Fruit fly (Drosophila melanogaster) whole organism, embryonic: Measurements from ENCODE around the gene CG33108.

Experiments used
- Atf6 ChIP-seq: fragments of 200-800 bp; sonication (Bioruptor generic); IDR thresholded peaks from 2 replicates; pipeline ENCODE4 v1.3.6; 2022; ENCODE audit warnings: missing biosample characterization, missing genetic modification characterization
- BEAF-32 ChIP-seq: fragments of 200-800 bp; sonication (Bioruptor generic); optimal IDR thresholded peaks from 3 replicates; lab custom pipeline; 2017; ENCODE audit warnings: missing biosample characterization, missing genetic modification characterization, mild to moderate bottlenecking, moderate library complexity, missing genetic modification reagents
- CG11696 ChIP-seq: fragments of 200-800 bp; sonication (Bioruptor generic); IDR thresholded peaks from 2 replicates; pipeline ENCODE4 v1.3.6; 2022; ENCODE audit warnings: missing biosample characterization, missing genetic modification characterization
- CG12769 ChIP-seq: fragments of 200-800 bp; sonication (Bioruptor generic); optimal IDR thresholded peaks from 2 replicates; lab custom pipeline; 2019; ENCODE audit warnings: missing biosample characterization, mild to moderate bottlenecking, missing genetic modification characterization, moderate library complexity
- CG14667 ChIP-seq: fragments of 200-800 bp; sonication (Bioruptor generic); IDR thresholded peaks from 2 replicates; pipeline ENCODE4 v1.3.6; 2022; ENCODE audit warnings: missing biosample characterization, missing genetic modification characterization
- CG14860 ChIP-seq: fragments of 200-800 bp; sonication (Bioruptor generic); IDR thresholded peaks from 3 replicates; pipeline ENCODE4 v1.3.6; 2022; ENCODE audit warnings: missing biosample characterization, missing genetic modification characterization; ENCODE audit not compliant: partially characterized antibody
- CG15601 ChIP-seq: fragments of 200-800 bp; sonication (Bioruptor generic); optimal IDR thresholded peaks from 3 replicates; lab custom pipeline; 2019; ENCODE audit warnings: missing biosample characterization, mild to moderate bottlenecking, missing genetic modification characterization, moderate library complexity
- CG1602 ChIP-seq: fragments of 200-800 bp; sonication (Bioruptor generic); optimal IDR thresholded peaks from 3 replicates; lab custom pipeline; 2016; ENCODE audit warnings: missing biosample characterization, missing genetic modification characterization
- CG1647 ChIP-seq: fragments of 200-800 bp; sonication (Bioruptor generic); optimal IDR thresholded peaks from 3 replicates; lab custom pipeline; 2016; ENCODE audit warnings: missing biosample characterization, missing genetic modification characterization
- CG17328 ChIP-seq: fragments of 200-800 bp; sonication (Bioruptor generic); IDR thresholded peaks from 2 replicates; pipeline ENCODE4 v1.3.6; 2022; ENCODE audit warnings: missing biosample characterization, missing genetic modification characterization
- CG17612 ChIP-seq: fragments of 200-800 bp; sonication (Bioruptor generic); IDR thresholded peaks from 2 replicates; pipeline ENCODE4 v1.3.6; 2022; ENCODE audit warnings: missing biosample characterization, missing genetic modification characterization
- CG1832 ChIP-seq: fragments of 200-800 bp; sonication (Bioruptor generic); optimal IDR thresholded peaks from 2 replicates; lab custom pipeline; 2017; ENCODE audit warnings: missing biosample characterization, mild to moderate bottlenecking, missing genetic modification characterization, inconsistent platforms
- CG2199 ChIP-seq: fragments of 200-800 bp; sonication (Bioruptor generic); IDR thresholded peaks from 3 replicates; pipeline ENCODE4 v1.3.6; 2022; ENCODE audit warnings: missing biosample characterization, missing genetic modification characterization
- CG2889 ChIP-seq: fragments of 200-800 bp; sonication (Bioruptor generic); IDR thresholded peaks from 3 replicates; pipeline ENCODE4 v1.3.6; 2022; ENCODE audit warnings: missing biosample characterization, missing genetic modification characterization
- CG31365 ChIP-seq: fragments of 200-800 bp; sonication (Bioruptor generic); optimal IDR thresholded peaks from 2 replicates; lab custom pipeline; 2018; ENCODE audit warnings: missing biosample characterization, mild to moderate bottlenecking, missing genetic modification characterization
- CG3281 ChIP-seq: fragments of 200-800 bp; sonication (Bioruptor generic); optimal IDR thresholded peaks from 3 replicates; lab custom pipeline; 2017; ENCODE audit warnings: missing biosample characterization, mild to moderate bottlenecking, missing genetic modification characterization
- CG4328 ChIP-seq: fragments of 200-800 bp; sonication (Bioruptor generic); optimal IDR thresholded peaks from 3 replicates; lab custom pipeline; 2017; ENCODE audit warnings: missing biosample characterization, missing genetic modification reagents, missing genetic modification characterization
- CG4424 ChIP-seq: fragments of 200-800 bp; sonication (Bioruptor generic); optimal IDR thresholded peaks from 3 replicates; lab custom pipeline; 2016; ENCODE audit warnings: missing biosample characterization, missing genetic modification characterization
- CG7271 ChIP-seq: fragments of 200-800 bp; sonication (Bioruptor generic); optimal IDR thresholded peaks from 2 replicates; lab custom pipeline; 2018; ENCODE audit warnings: missing biosample characterization, mild to moderate bottlenecking, missing genetic modification characterization, moderate library complexity
- CG7839 ChIP-seq: fragments of 200-800 bp; sonication (Bioruptor generic); optimal IDR thresholded peaks from 3 replicates; lab custom pipeline; 2018; ENCODE audit warnings: missing biosample characterization, mild to moderate bottlenecking, missing genetic modification characterization, moderate library complexity
- CG9727 ChIP-seq: fragments of 200-800 bp; sonication (Bioruptor generic); optimal IDR thresholded peaks from 3 replicates; lab custom pipeline; 2017; ENCODE audit warnings: missing biosample characterization, mild to moderate bottlenecking, missing genetic modification characterization
- D19B ChIP-seq: fragments of 200-800 bp; sonication (Bioruptor generic); optimal IDR thresholded peaks from 2 replicates; lab custom pipeline; 2017; ENCODE audit warnings: missing biosample characterization, mild to moderate bottlenecking, missing genetic modification characterization
- ERR ChIP-seq: fragments of 200-800 bp; sonication (Bioruptor generic); optimal IDR thresholded peaks from 2 replicates; lab custom pipeline; 2016; ENCODE audit warnings: missing biosample characterization, missing genetic modification characterization
- HmgD ChIP-seq: fragments of 200-800 bp; sonication (Bioruptor generic); optimal IDR thresholded peaks from 3 replicates; lab custom pipeline; 2016; ENCODE audit warnings: missing biosample characterization, missing genetic modification characterization
- HmgZ ChIP-seq: fragments of 200-800 bp; sonication (Bioruptor generic); optimal IDR thresholded peaks from 2 replicates; lab custom pipeline; 2018; ENCODE audit warnings: missing biosample characterization, mild to moderate bottlenecking, missing genetic modification characterization
- Lhr ChIP-seq: fragments of 200-800 bp; sonication (Bioruptor generic); optimal IDR thresholded peaks from 3 replicates; lab custom pipeline; 2017; ENCODE audit warnings: mild to moderate bottlenecking, missing biosample characterization, missing genetic modification reagents, missing genetic modification characterization
- Lim3 ChIP-seq: fragments of 200-800 bp; sonication (Bioruptor generic); IDR thresholded peaks from 2 replicates; pipeline ENCODE4 v1.3.6; 2022; ENCODE audit warnings: missing biosample characterization, missing genetic modification characterization
- Med ChIP-seq: fragments of 200-800 bp; sonication (Bioruptor generic); peaks from one replicate; lab custom pipeline; 2016; ENCODE audit warnings: missing biosample characterization, missing genetic modification characterization, mild to moderate bottlenecking, inconsistent platforms, moderate library complexity
- Ravus ChIP-seq: fragments of 200-800 bp; sonication (Bioruptor generic); IDR thresholded peaks from 2 replicates; pipeline ENCODE4 v1.3.6; 2022; ENCODE audit warnings: missing biosample characterization, missing genetic modification characterization
- Rx ChIP-seq: fragments of 200-800 bp; sonication (Bioruptor generic); IDR thresholded peaks from 2 replicates; pipeline ENCODE4 v1.3.6; 2022; ENCODE audit warnings: missing biosample characterization, missing genetic modification characterization
- Scr ChIP-seq: fragments of 200-800 bp; sonication (Bioruptor generic); IDR thresholded peaks from 2 replicates; pipeline ENCODE4 v1.3.6; 2022; ENCODE audit warnings: missing biosample characterization, missing genetic modification characterization; ENCODE audit not compliant: partially characterized antibody
- Sry-β ChIP-seq: fragments of 200-800 bp; sonication (Bioruptor generic); optimal IDR thresholded peaks from 2 replicates; lab custom pipeline; 2018; ENCODE audit warnings: missing biosample characterization, mild to moderate bottlenecking, missing genetic modification characterization, moderate library complexity
- ac ChIP-seq: fragments of 200-800 bp; sonication (Bioruptor generic); optimal IDR thresholded peaks from 3 replicates; lab custom pipeline; 2017; ENCODE audit warnings: missing biosample characterization, mild to moderate bottlenecking, missing genetic modification characterization
- caup ChIP-seq: fragments of 200-800 bp; sonication (Bioruptor generic); optimal IDR thresholded peaks from 3 replicates; lab custom pipeline; 2017; ENCODE audit warnings: missing biosample characterization, mild to moderate bottlenecking, missing genetic modification characterization, moderate library complexity; ENCODE audit not compliant: severe bottlenecking
- chinmo ChIP-seq: fragments of 200-800 bp; sonication (Bioruptor generic); IDR thresholded peaks from 4 replicates; pipeline ENCODE4 v1.3.6; 2022; ENCODE audit warnings: missing biosample characterization, missing genetic modification characterization; ENCODE audit not compliant: partially characterized antibody
- emc ChIP-seq: fragments of 200-800 bp; sonication (Bioruptor generic); optimal IDR thresholded peaks from 2 replicates; lab custom pipeline; 2016; ENCODE audit warnings: missing biosample characterization, missing genetic modification characterization
- en ChIP-seq: fragments of 200-800 bp; sonication (Bioruptor generic); optimal IDR thresholded peaks from 2 replicates; lab custom pipeline; 2016; ENCODE audit warnings: missing biosample characterization, missing genetic modification characterization
- fd102C ChIP-seq: fragments of 200-800 bp; sonication (Bioruptor generic); optimal IDR thresholded peaks from 2 replicates; lab custom pipeline; 2018; ENCODE audit warnings: missing biosample characterization, mild to moderate bottlenecking, missing genetic modification characterization, moderate library complexity
- hb ChIP-seq: fragments of 200-800 bp; sonication (Bioruptor generic); IDR thresholded peaks from 3 replicates; pipeline ENCODE4 v1.3.6; 2022; ENCODE audit warnings: missing biosample characterization, missing genetic modification characterization; ENCODE audit not compliant: partially characterized antibody
- lab ChIP-seq: fragments of 200-800 bp; sonication (Bioruptor generic); optimal IDR thresholded peaks from 3 replicates; lab custom pipeline; 2017; ENCODE audit warnings: missing biosample characterization, missing genetic modification characterization, mild to moderate bottlenecking, moderate library complexity, missing genetic modification reagents
- lbe ChIP-seq: fragments of 200-800 bp; sonication (Bioruptor generic); optimal IDR thresholded peaks from 2 replicates; lab custom pipeline; 2016; ENCODE audit warnings: missing biosample characterization, mild to moderate bottlenecking, missing genetic modification characterization
- lilli ChIP-seq: fragments of 200-800 bp; sonication (Bioruptor generic); optimal IDR thresholded peaks from 3 replicates; lab custom pipeline; 2016; ENCODE audit warnings: missing biosample characterization, missing genetic modification characterization
- onecut ChIP-seq: fragments of 200-800 bp; sonication (Bioruptor generic); IDR thresholded peaks from 2 replicates; pipeline ENCODE4 v1.3.6; 2022; ENCODE audit warnings: missing biosample characterization, missing genetic modification characterization
- p53 ChIP-seq: fragments of 200-800 bp; sonication (Bioruptor generic); optimal IDR thresholded peaks from 2 replicates; lab custom pipeline; 2016; ENCODE audit warnings: missing biosample characterization, missing genetic modification characterization
- sc ChIP-seq, 3 experiments: fragments of >200 bp in 2 of 3; fragments of 200-800 bp in 1 of 3; sonication (Bioruptor generic) in 1 of 3; optimal IDR thresholded peaks; 2 replicates in 2 of 3; 3 replicates in 1 of 3; lab custom pipeline; 2017; ENCODE audit warnings: mild to moderate bottlenecking in 1 of 3, missing biosample characterization in 1 of 3, missing genetic modification characterization in 1 of 3, missing genetic modification reagents in 1 of 3
- scrt ChIP-seq: fragments of 200-800 bp; sonication (Bioruptor generic); optimal IDR thresholded peaks from 2 replicates; lab custom pipeline; 2018; ENCODE audit warnings: missing biosample characterization, mild to moderate bottlenecking, missing genetic modification characterization, moderate library complexity
- sd ChIP-seq: fragments of 200-800 bp; sonication (Bioruptor generic); optimal IDR thresholded peaks from 3 replicates; lab custom pipeline; 2018; ENCODE audit warnings: missing biosample characterization, mild to moderate bottlenecking, missing genetic modification characterization, moderate library complexity
- sens ChIP-seq: fragments of 200-800 bp; sonication (Bioruptor generic); peaks from one replicate; lab custom pipeline; 2016; ENCODE audit warnings: missing biosample characterization, missing genetic modification characterization
- tx ChIP-seq: fragments of 200-800 bp; sonication (Bioruptor generic); optimal IDR thresholded peaks from 2 replicates; lab custom pipeline; 2016; ENCODE audit warnings: missing biosample characterization, missing genetic modification characterization

CG33108 gene

dm6 chr3R:23964913-23965718, 30.3 kb upstream of the CG33108 start (continued):
- TF ChIP-seq CG3281 (no peak), fd102C (GFP tag; lab: Kevin White, UChicago) (no peak), Atf6 (GFP tag; lab: Robert Waterston, UW) (no peak), en (no peak), lab (GFP tag; lab: Kevin White, UChicago) (peak; percentile 2), lilli (no peak), ac (no peak), CG11696 (GFP tag; lab: Robert Waterston, UW) (peak; percentile 57), CG31365 (no peak), Rx (GFP tag; lab: Robert Waterston, UW) (no peak), onecut (GFP tag; lab: Robert Waterston, UW) (peak; percentile 57; the same call in 1 of the 2 replicates), CG1832 (GFP tag; lab: Kevin White, UChicago) (peak; percentile 56), HmgD (GFP tag; lab: Kevin White, UChicago) (no peak), Scr (GFP tag; lab: Robert Waterston, UW) (no peak), CG1602 (GFP tag; lab: Kevin White, UChicago) (no peak), Med (GFP tag; lab: Kevin White, UChicago) (peak; percentile 55), hb (GFP tag; lab: Robert Waterston, UW) (no peak), Sry-β (GFP tag; lab: Kevin White, UChicago) (no peak), CG9727 (GFP tag; lab: Kevin White, UChicago) (no peak), Lim3 (GFP tag; lab: Robert Waterston, UW) (no peak), BEAF-32 (GFP tag; lab: Kevin White, UChicago) (no peak), D19B (no peak), Lhr (GFP tag; lab: Kevin White, UChicago) (no peak), sc (optimal IDR thresholded peaks at IDR 0.05; lab: Kevin White, UChicago) (no peak), sc (GFP tag; optimal IDR thresholded peaks at IDR 0.05; lab: Kevin White, UChicago) (no peak), CG4424 (GFP tag; lab: Kevin White, UChicago) (no peak), CG14860 (GFP tag; lab: Robert Waterston, UW) (no peak), ERR (GFP tag; lab: Kevin White, UChicago) (no peak), HmgZ (tag; lab: Kevin White, UChicago) (no peak), CG12769 (tag; lab: Kevin White, UChicago) (peak; percentile 61), CG7271 (tag; lab: Kevin White, UChicago) (no peak), CG2199 (GFP tag; lab: Robert Waterston, UW) (no peak), sd (tag; lab: Kevin White, UChicago) (peak; percentile 1), lbe (GFP tag; lab: Kevin White, UChicago) (no peak), CG17612 (no peak), tx (no peak), CG15601 (tag; lab: Kevin White, UChicago) (no peak), CG14667 (GFP tag; lab: Robert Waterston, UW) (no peak), emc (no peak), CG4328 (no peak), p53 (GFP tag; lab: Kevin White, UChicago) (no peak), chinmo (0 out of 4 replicates have a peak, but pooled peaks have one; percentile 37), CG7839 (tag; lab: Kevin White, UChicago) (no peak), CG2889 (GFP tag; lab: Robert Waterston, UW) (no peak), scrt (GFP tag; lab: Kevin White, UChicago) (peak; percentile 74), Ravus (GFP tag; lab: Robert Waterston, UW) (no peak), sens (peak; percentile 66), CG17328 (GFP tag; lab: Robert Waterston, UW) (no peak), caup (GFP tag; lab: Kevin White, UChicago) (no peak), CG1647 (no peak)
